Fruit fly (Drosophila melanogaster) whole organism: ENCODE results near the gene CG13449.

Experiments used
- CG8478 ChIP-seq: fragments of >200 bp; optimal IDR thresholded peaks from 2 replicates; lab custom pipeline; 2018; ENCODE audit warnings: inconsistent platforms
- Dll ChIP-seq: fragments of >200 bp; optimal IDR thresholded peaks from 2 replicates; lab custom pipeline; 2017
- EcR ChIP-seq, 2 experiments: fragments of >200 bp; optimal IDR thresholded peaks; 2 replicates each; lab custom pipeline; 2017; ENCODE audit warnings: missing biosample characterization in 2 of 2, missing genetic modification characterization in 2 of 2, missing genetic modification reagents in 2 of 2
- pan ChIP-seq: fragments of >200 bp; optimal IDR thresholded peaks from 2 replicates; lab custom pipeline; 2017
- psq ChIP-seq: fragments of >200 bp; optimal IDR thresholded peaks from 2 replicates; lab custom pipeline; 2017
- usp ChIP-seq: fragments of >200 bp; optimal IDR thresholded peaks from 2 replicates; lab custom pipeline; 2017; ENCODE audit warnings: missing biosample characterization, missing genetic modification characterization, mixed read lengths

DNA sequence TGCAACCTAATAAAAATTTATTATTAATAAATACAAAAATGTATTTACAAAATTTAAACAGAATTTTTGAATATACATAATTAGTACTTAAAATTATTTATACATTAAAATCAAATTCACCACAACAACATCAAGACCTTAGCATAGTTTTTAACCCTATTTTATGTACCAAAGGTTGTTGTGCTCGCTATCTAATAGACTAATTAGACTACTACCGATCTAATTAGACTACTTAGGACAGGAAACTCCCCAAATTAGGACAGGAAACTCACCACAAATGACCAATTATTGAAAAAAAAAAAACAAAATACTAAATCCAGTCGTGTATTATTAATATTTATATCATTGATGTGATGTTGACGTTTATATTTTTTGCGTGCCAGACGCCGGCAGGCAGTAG lies 24.4 kb upstream of the CG13449 start:
- TF ChIP-seq EcR (GFP tag; optimal IDR thresholded peaks at IDR 0.05; lab: Kevin White, UChicago): no peak
- no peak for TF ChIP-seq usp (GFP tag; lab: Kevin White, UChicago)
- TF ChIP-seq pan (lab: Kevin White, UChicago): no peak
- TF ChIP-seq psq: no peak
- no peak for TF ChIP-seq CG8478 (lab: Kevin White, UChicago)
- no peak for TF ChIP-seq Dll (lab: Kevin White, UChicago)
